Worm (Caenorhabditis elegans): Measurements from ENCODE around the gene twk-39.

DNA sequence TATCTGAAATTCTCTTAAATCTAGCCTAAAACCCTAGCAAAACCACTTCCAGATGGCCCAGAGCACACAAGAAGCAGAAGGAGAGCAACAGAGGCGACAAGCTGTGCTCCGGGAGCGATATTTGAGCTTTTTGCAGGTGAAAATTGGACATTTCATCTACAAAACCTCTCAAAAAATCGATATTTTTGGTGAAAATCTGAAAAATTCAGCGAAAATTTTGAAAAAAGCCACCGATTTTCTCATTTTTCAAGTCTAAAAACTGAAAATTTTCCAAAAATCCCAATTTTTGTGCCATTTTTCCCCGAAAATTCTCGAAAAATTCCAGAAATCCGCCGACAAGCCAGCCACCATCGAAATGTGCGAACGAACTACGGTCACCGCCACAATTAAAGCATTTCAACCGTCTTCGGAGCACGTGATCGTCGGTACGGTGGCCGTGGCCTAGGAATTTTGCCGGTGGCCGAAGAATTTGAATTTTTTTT lies 15.3 kb upstream of the twk-39 start, which contains the start of gene C24H11.5:
- TF ChIP-seq fos-1 (tag; optimal IDR thresholded peaks at IDR 0.05) (no peak), nhr-77 (tag; optimal IDR thresholded peaks at IDR 0.05) (no peak), nhr-23 (tag; optimal IDR thresholded peaks at IDR 0.05) (no peak)

Data from whole organism, L2 larva.